Worm (Caenorhabditis elegans): Measurements from ENCODE around the gene C07H4.1.

DNA sequence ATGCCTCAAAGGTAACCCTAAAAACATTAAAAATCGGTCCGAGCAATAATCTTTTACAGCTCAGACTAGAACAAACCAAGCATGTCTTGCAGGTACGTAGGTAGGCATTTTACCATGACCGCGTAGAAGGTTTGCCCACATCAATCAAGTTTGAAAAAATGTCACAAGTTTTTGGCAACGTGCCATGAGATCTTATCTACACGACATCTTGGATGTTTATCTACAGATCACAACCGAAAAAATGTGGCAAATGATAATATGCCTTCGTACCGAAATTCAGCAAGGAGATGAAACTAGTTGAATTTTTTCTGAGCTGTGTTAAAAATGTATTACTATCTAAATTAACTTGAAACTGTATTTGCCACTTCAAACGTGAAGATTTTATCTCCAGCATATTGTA lies 29.0 kb downstream of the C07H4.1 start:
- TF ChIP-seq him-1 (tag; optimal IDR thresholded peaks at IDR 0.05): no peak
- TF ChIP-seq dao-5 (tag; optimal IDR thresholded peaks at IDR 0.05): no peak

All from whole organism, L4/young adult.